Worm (Caenorhabditis elegans): Measurements from ENCODE around the gene B0416.2.

ce11 chrX:9264231-9264630 lies 34.7 kb upstream of the B0416.2 start, which contains the start of gene F18G5.6:
- TF ChIP-seq ceh-16 (tag; optimal IDR thresholded peaks at IDR 0.05): no peak
- no peak for TF ChIP-seq nhr-28 (tag; optimal IDR thresholded peaks at IDR 0.05)
- no peak for TF ChIP-seq nhr-23 (tag; optimal IDR thresholded peaks at IDR 0.05)
- no peak for TF ChIP-seq nhr-77 (tag; optimal IDR thresholded peaks at IDR 0.05)
- TF ChIP-seq aly-2 (tag; optimal IDR thresholded peaks at IDR 0.05): no peak

All from whole organism, L3 larva.